Worm (Caenorhabditis elegans) whole organism, young adult: ENCODE measurements around the gene cnc-2.

Experiments used
- B0035.1 ChIP-seq: sonication (generic microtip); optimal IDR thresholded peaks from 2 replicates; lab custom pipeline; 2016; ENCODE audit warnings: missing genetic modification characterization, mild to moderate bottlenecking, missing compliant biosample characterization, missing genotype, missing genetic modification reagents
- B0261.1 ChIP-seq: sonication (generic microtip); optimal IDR thresholded peaks from 2 replicates; lab custom pipeline; 2016; ENCODE audit warnings: mild to moderate bottlenecking, missing genetic modification characterization, moderate library complexity, missing compliant biosample characterization
- B0336.3 ChIP-seq: fragments of 200-800 bp; sonication (Bioruptor generic); IDR thresholded peaks from 2 replicates; pipeline ENCODE4 v1.3.6; 2022; ENCODE audit warnings: missing genetic modification characterization, missing compliant biosample characterization
- C06A6.2 ChIP-seq: fragments of 200-800 bp; sonication (Bioruptor generic); conservative IDR thresholded peaks from 2 replicates; pipeline ENCODE4 v1.3.6; 2022; ENCODE audit warnings: missing genetic modification characterization, missing compliant biosample characterization
- F33H1.4 ChIP-seq: fragments of 200-800 bp; sonication (Bioruptor generic); IDR thresholded peaks from 2 replicates; pipeline ENCODE4 v1.3.6; 2022; ENCODE audit warnings: missing genetic modification reagents, missing genetic modification characterization, missing compliant biosample characterization
- Y53F4B.3 ChIP-seq: fragments of 200-800 bp; sonication (Bioruptor generic); IDR thresholded peaks from 2 replicates; pipeline ENCODE4 v1.3.6; 2022; ENCODE audit warnings: missing genetic modification reagents, missing genetic modification characterization, missing compliant biosample characterization
- Y67H2A.10 ChIP-seq: fragments of 200-800 bp; sonication (Bioruptor generic); conservative IDR thresholded peaks from 2 replicates; pipeline ENCODE4 v1.3.6; 2022; ENCODE audit warnings: missing genetic modification reagents, missing genetic modification characterization, missing compliant biosample characterization
- attf-3 ChIP-seq: fragments of 200-800 bp; sonication (Bioruptor generic); conservative IDR thresholded peaks from 2 replicates; pipeline ENCODE4 v1.3.6; 2022; ENCODE audit warnings: missing genetic modification reagents, missing genetic modification characterization, missing compliant biosample characterization
- cebp-2 ChIP-seq: fragments of 200-800 bp; sonication (Bioruptor generic); IDR thresholded peaks from 2 replicates; pipeline ENCODE4 v1.3.6; 2022; ENCODE audit warnings: missing genetic modification characterization, missing compliant biosample characterization
- ceh-79 ChIP-seq: sonication (generic microtip); optimal IDR thresholded peaks from 2 replicates; lab custom pipeline; 2017; ENCODE audit warnings: mild to moderate bottlenecking, missing genetic modification characterization, missing compliant biosample characterization
- egl-44 ChIP-seq: fragments of 200-800 bp; sonication (Bioruptor generic); IDR thresholded peaks from 2 replicates; pipeline ENCODE4 v1.3.6; 2022; ENCODE audit warnings: missing genetic modification reagents, missing genetic modification characterization, missing compliant biosample characterization
- fkh-3 ChIP-seq: sonication (generic microtip); optimal IDR thresholded peaks from 2 replicates; lab custom pipeline; 2016; ENCODE audit warnings: mild to moderate bottlenecking, missing genetic modification characterization, missing compliant biosample characterization
- hmg-1.2 ChIP-seq: fragments of 200-800 bp; sonication (Bioruptor generic); IDR thresholded peaks from 2 replicates; pipeline ENCODE4 v1.3.6; 2022; ENCODE audit warnings: missing genetic modification reagents, missing genetic modification characterization, missing compliant biosample characterization
- hsf-1 ChIP-seq: fragments of 200-800 bp; sonication (Bioruptor generic); IDR thresholded peaks from 2 replicates; pipeline ENCODE4 v1.3.6; 2022; ENCODE audit warnings: missing genetic modification reagents, missing genetic modification characterization, missing compliant biosample characterization
- lin-35 ChIP-seq, 3 experiments: fragments of 150-350 bp in 2 of 3; sonication (generic microtip) in 1 of 3; optimal IDR thresholded peaks; 2 replicates each; lab custom pipeline; 2014 to 2018; ENCODE audit warnings: missing biosample characterization in 3 of 3, missing genetic modification characterization in 3 of 3, missing genetic modification reagents in 3 of 3
- lir-1 ChIP-seq: fragments of 200-800 bp; sonication (Bioruptor generic); conservative IDR thresholded peaks from 2 replicates; pipeline ENCODE4 v1.3.6; 2022; ENCODE audit warnings: missing genetic modification reagents, missing genetic modification characterization, missing compliant biosample characterization
- madf-6 ChIP-seq: fragments of 200-800 bp; sonication (Bioruptor generic); IDR thresholded peaks from 2 replicates; pipeline ENCODE4 v1.3.6; 2022; ENCODE audit warnings: missing genetic modification reagents, missing genetic modification characterization, missing compliant biosample characterization
- mes-4 ChIP-seq: sonication (generic microtip); optimal IDR thresholded peaks from 2 replicates; lab custom pipeline; 2016; ENCODE audit warnings: missing genotype, missing genetic modification characterization, missing compliant biosample characterization
- nhr-80 ChIP-seq: sonication (generic microtip); optimal IDR thresholded peaks from 2 replicates; lab custom pipeline; 2016; ENCODE audit warnings: missing genetic modification characterization, missing compliant biosample characterization
- nhr-90 ChIP-seq: sonication (generic microtip); optimal IDR thresholded peaks from 2 replicates; lab custom pipeline; 2016; ENCODE audit warnings: missing genotype, mild to moderate bottlenecking, missing genetic modification characterization, missing compliant biosample characterization
- pbrm-1 ChIP-seq: fragments of 200-800 bp; sonication (Bioruptor generic); IDR thresholded peaks from 2 replicates; pipeline ENCODE4 v1.3.6; 2022; ENCODE audit warnings: missing genetic modification reagents, missing genetic modification characterization, missing compliant biosample characterization
- rcor-1 ChIP-seq: fragments of 200-800 bp; sonication (Bioruptor generic); IDR thresholded peaks from 2 replicates; pipeline ENCODE4 v1.3.6; 2022; ENCODE audit warnings: missing genetic modification reagents, missing genetic modification characterization, missing compliant biosample characterization
- rpc-1 ChIP-seq, 2 experiments: fragments of 150-350 bp in 1 of 2; sonication (generic microtip) in 1 of 2; optimal IDR thresholded peaks; 2 replicates each; lab custom pipeline; 2014 to 2018; ENCODE audit warnings: missing biosample characterization in 1 of 2, missing genetic modification characterization in 1 of 2, missing genetic modification reagents in 1 of 2, missing genotype in 1 of 2
- sea-2 ChIP-seq: fragments of 200-800 bp; sonication (Bioruptor generic); IDR thresholded peaks from 2 replicates; pipeline ENCODE4 v1.3.6; 2022; ENCODE audit warnings: missing genetic modification characterization, missing compliant biosample characterization
- snpc-1.1 ChIP-seq: sonication (generic microtip); optimal IDR thresholded peaks from 2 replicates; lab custom pipeline; 2017; ENCODE audit warnings: missing genetic modification characterization, mild to moderate bottlenecking, missing compliant biosample characterization, antibody characterized with exemption, moderate library complexity, missing genotype, missing genetic modification reagents; ENCODE audit not compliant: insufficient read depth
- snpc-1.3 ChIP-seq: sonication (generic microtip); optimal IDR thresholded peaks from 2 replicates; lab custom pipeline; 2017; ENCODE audit warnings: missing genetic modification characterization, mild to moderate bottlenecking, missing compliant biosample characterization, antibody characterized with exemption, moderate library complexity, missing genotype, missing genetic modification reagents; ENCODE audit not compliant: insufficient read depth
- tbp1 ChIP-seq: fragments of 200-800 bp; sonication (Bioruptor generic); optimal IDR thresholded peaks from 2 replicates; lab custom pipeline; 2018; ENCODE audit warnings: mild to moderate bottlenecking, missing genetic modification characterization, missing compliant biosample characterization
- xnd-1 ChIP-seq: sonication (generic microtip); optimal IDR thresholded peaks from 2 replicates; lab custom pipeline; 2016; ENCODE audit warnings: missing genotype, missing genetic modification reagents, missing genetic modification characterization, missing compliant biosample characterization
- zfh-2 ChIP-seq: fragments of 200-800 bp; sonication (Bioruptor generic); conservative IDR thresholded peaks from 2 replicates; pipeline ENCODE4 v1.3.6; 2022; ENCODE audit warnings: missing genetic modification reagents, missing genetic modification characterization, missing compliant biosample characterization

cnc-2 gene

DNA sequence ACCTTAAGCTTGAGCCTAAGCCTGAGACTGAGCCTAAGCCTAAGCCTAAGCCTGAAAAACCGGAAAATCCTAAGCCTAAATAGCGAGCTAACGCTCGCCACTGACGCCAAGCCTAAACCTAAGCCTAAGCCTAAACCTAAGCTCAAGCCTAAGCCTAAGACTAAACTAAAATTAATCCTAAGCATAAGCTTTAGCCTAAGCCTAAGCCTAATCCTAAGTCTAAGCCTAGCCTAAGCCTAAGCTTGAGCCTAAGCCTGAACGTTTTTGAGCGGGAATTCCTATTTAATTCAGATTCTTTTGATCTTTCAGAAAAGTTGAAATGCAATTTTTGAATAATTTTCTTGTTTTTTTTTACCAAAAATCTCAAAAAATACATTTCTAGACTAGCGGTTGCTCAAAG, 33.8 kb downstream of the cnc-2 start:
- TF ChIP-seq tbp1 (GFP tag; lab: Kevin White, UChicago) (no peak), mes-4 (tag; lab: Kevin White, UChicago) (no peak), hmg-1.2 (GFP tag; lab: Robert Waterston, UW) (no peak), C06A6.2 (GFP tag; lab: Robert Waterston, UW) (no peak), F33H1.4 (GFP tag; lab: Robert Waterston, UW) (no peak), rcor-1 (GFP tag; lab: Robert Waterston, UW) (no peak)

DNA sequence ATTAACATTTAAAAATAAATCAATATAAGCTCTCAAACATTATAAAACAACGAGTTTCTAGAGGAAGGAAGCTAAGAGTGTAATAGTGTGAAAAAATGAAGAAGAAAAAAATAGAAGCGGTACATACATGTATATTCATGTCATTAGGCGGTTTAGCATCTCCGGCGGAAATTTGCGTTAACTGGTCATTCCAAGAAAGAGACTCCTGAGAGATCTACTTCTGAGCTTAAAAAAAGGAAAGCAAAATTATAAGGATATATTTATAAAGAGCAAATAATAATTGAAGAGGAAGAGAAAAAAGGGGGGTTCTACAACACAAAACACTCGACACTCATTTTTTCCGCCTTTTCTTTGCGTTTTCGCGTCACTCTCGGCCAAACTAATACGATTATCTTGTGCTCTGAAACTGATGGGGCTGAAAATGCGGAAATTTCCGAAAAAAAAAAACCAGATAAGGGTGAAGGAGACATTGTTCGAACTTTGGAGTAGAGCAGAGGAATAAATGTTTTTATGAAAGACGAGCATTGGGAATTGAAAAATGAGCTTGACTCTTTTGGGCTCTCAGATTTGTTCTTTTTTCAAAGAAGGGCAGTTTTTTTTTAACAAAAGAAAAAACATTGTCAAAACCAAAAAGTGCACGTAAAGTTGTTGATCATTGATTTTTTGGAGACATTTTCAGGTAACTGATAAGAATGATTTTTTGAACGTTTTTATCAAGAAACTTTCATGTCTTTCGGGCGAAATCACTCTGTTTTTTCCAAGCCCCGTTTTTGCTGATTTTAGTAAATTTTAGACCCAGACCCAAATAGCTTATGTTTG, 35.2 kb downstream of the cnc-2 start:
- TF ChIP-seq nhr-80 (tag; lab: Kevin White, UChicago): peak; percentile 78
- TF ChIP-seq rpc-1 (optimal IDR thresholded peaks at IDR 0.05; lab: Kevin White, UChicago): no peak
- no peak for TF ChIP-seq rpc-1 (tag; optimal IDR thresholded peaks at IDR 0.05; lab: Kevin White, UChicago)

DNA sequence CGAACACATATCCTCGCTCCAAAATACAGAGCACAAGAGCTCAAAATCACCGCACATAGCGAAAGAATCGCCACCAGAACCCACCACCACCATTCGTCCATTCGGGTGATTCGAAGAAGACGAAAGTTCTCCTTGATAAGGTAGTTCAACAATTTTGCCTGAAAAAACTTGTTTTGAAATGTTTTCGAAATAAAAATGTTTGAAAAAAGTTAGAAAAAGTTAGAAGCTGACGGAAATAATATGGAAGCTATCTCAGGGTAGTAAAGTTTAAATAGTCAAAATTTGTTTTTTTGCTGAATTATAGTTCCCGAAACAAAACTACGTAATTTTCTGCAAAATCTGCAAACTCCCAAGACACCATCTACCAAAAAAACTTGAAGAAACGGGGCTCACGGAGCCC, 38.5 kb downstream of the cnc-2 start, which contains the start of gene snt-5:
Gene snt-5 (minus strand): TSS at position 101 of the 400 bp plus-strand sequence.
- TF ChIP-seq Y67H2A.10 (GFP tag; lab: Robert Waterston, UW) (no peak), xnd-1 (tag; lab: Kevin White, UChicago) (no peak), Y53F4B.3 (no peak)

DNA sequence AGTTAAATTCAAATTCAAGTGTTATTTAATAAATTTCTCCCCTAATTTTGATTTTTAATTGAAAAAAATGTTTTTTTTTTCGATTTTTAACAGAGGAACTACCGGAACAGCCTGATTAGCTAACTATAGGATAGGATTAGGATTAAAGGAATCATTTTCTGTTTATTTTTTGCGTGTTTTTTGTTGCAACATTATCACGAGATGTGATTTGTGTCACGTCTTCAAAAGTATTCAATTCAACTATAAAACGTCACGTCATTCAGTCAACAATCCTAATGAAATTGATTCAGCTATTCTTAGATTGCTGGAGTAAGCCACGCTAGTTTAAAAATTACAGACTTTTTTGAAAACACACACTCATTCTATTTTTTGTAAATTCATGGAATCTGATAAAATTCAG, 39.3 kb downstream of the cnc-2 start:
- TF ChIP-seq lir-1 (no peak), sea-2 (GFP tag; lab: Robert Waterston, UW) (no peak), pbrm-1 (no peak), lin-35 (GFP tag; optimal IDR thresholded peaks at IDR 0.05; lab: Kevin White, UChicago) (no peak), snpc-1.3 (tag; lab: Kevin White, UChicago) (no peak), cebp-2 (GFP tag; lab: Robert Waterston, UW) (no peak), Y67H2A.10 (GFP tag; lab: Robert Waterston, UW) (no peak), nhr-80 (tag; lab: Kevin White, UChicago) (no peak), B0035.1 (tag; lab: Kevin White, UChicago) (no peak), B0336.3 (GFP tag; lab: Robert Waterston, UW) (no peak)

DNA sequence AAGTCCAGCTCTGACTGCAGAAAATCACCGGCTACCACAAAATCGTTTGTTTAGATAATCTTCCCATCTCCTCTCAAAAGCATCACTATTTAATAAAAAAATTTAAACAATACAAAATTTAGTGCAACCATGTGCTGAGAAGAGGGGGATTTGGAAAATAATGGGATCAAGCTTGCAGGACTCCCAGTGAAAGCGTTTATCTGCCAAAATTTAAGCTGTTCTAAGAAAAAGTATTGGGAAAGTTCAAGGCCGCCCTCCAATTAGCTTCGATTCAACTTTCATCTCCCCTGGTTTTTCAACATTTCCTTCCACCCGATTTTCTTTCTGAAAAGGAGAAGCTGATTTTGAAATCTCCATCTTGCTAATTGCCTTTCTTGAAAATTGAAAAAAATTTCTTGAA, 41.9 kb downstream of the cnc-2 start:
- no peak for TF ChIP-seq B0261.1 (tag; lab: Kevin White, UChicago)
- TF ChIP-seq egl-44 (GFP tag; lab: Robert Waterston, UW): no peak
- TF ChIP-seq ceh-79: no peak
- TF ChIP-seq nhr-90 (tag; lab: Kevin White, UChicago): no peak
- no peak for TF ChIP-seq snpc-1.1 (tag; lab: Kevin White, UChicago)
- TF ChIP-seq fkh-3: no peak
- TF ChIP-seq zfh-2 (GFP tag; lab: Robert Waterston, UW): no peak
- TF ChIP-seq lir-1: no peak
- TF ChIP-seq attf-3 (GFP tag; lab: Robert Waterston, UW): no peak
- TF ChIP-seq, all 124 proteins: peak for 0

ce11 chrV:1403482-1403881, 46.5 kb downstream of the cnc-2 start:
- 0 out of 2 replicates have a peak, but pooled peaks have one; percentile 27 for TF ChIP-seq madf-6 (GFP tag; lab: Robert Waterston, UW)
- peak; percentile 91; the same call in 1 of the 2 replicates for TF ChIP-seq hsf-1
